Fruit fly (Drosophila melanogaster): ENCODE data around the gene H2.0.

- no peak for TF ChIP-seq Ets21C (GFP tag; optimal IDR thresholded peaks at IDR 0.05)
- peak; percentile 30 to 78 for TF ChIP-seq ss (GFP tag; optimal IDR thresholded peaks at IDR 0.05)
- no peak for TF ChIP-seq CG31627 (GFP tag; optimal IDR thresholded peaks at IDR 0.05)
- TF ChIP-seq pdm3 (GFP tag; optimal IDR thresholded peaks at IDR 0.05), result no peak
- TF ChIP-seq Sox14 (GFP tag; optimal IDR thresholded peaks at IDR 0.05), result no peak
- TF ChIP-seq CG9139 (GFP tag; optimal IDR thresholded peaks at IDR 0.05), result peak; percentile 57
- no peak for TF ChIP-seq CG4318 (GFP tag; optimal IDR thresholded peaks at IDR 0.05)
- no peak for TF ChIP-seq vri (GFP tag; optimal IDR thresholded peaks at IDR 0.05)
- no peak for TF ChIP-seq Sox15 (GFP tag; optimal IDR thresholded peaks at IDR 0.05)
- TF ChIP-seq CG10669 (GFP tag; optimal IDR thresholded peaks at IDR 0.05), result peak; percentile 39
- no peak for TF ChIP-seq CG6792 (GFP tag; optimal IDR thresholded peaks at IDR 0.05)
- no peak for TF ChIP-seq dsx (GFP tag; optimal IDR thresholded peaks at IDR 0.05; ENCODE audit: poor library complexity, severe bottlenecking)
Measured at dm6 chr2L:5997609-5998229, 21.5 kb downstream of the H2.0 start.

All from whole organism, prepupa.